Worm (Caenorhabditis elegans) whole organism, midembryonic: ENCODE measurements around the gene emb-8.

Source experiments
- T22C8.4 ChIP-seq: fragments of 200-800 bp; sonication (Bioruptor generic); IDR thresholded peaks from 2 replicates; pipeline ENCODE4 v1.3.6; 2022; ENCODE audit warnings: missing genetic modification characterization, missing compliant biosample characterization
- cog-1 ChIP-seq: sonication (generic microtip); optimal IDR thresholded peaks from 2 replicates; lab custom pipeline; 2016; ENCODE audit warnings: missing genetic modification characterization, missing compliant biosample characterization
- flt-1 ChIP-seq: fragments of 200-800 bp; sonication (Bioruptor generic); IDR thresholded peaks from 2 replicates; pipeline ENCODE4 v1.3.6; 2022; ENCODE audit warnings: missing genetic modification characterization, missing compliant biosample characterization
- klf-2 ChIP-seq: fragments of 200-800 bp; sonication (Bioruptor generic); conservative IDR thresholded peaks from 2 replicates; pipeline ENCODE4 v1.3.6; 2022; ENCODE audit warnings: missing genetic modification reagents, missing genetic modification characterization, missing compliant biosample characterization
- ref-1 ChIP-seq: fragments of 200-800 bp; sonication (Bioruptor generic); conservative IDR thresholded peaks from 2 replicates; pipeline ENCODE4 v1.3.6; 2022; ENCODE audit warnings: missing genetic modification reagents, missing genetic modification characterization, missing compliant biosample characterization
- ztf-29 ChIP-seq: fragments of 200-800 bp; sonication (Bioruptor generic); IDR thresholded peaks from 2 replicates; pipeline ENCODE4 v1.3.6; 2022; ENCODE audit warnings: missing genetic modification reagents, missing genetic modification characterization, missing compliant biosample characterization

- TF ChIP-seq ztf-29 (GFP tag; lab: Robert Waterston, UW) (no peak), ref-1 (no peak), flt-1 (GFP tag; lab: Robert Waterston, UW) (no peak), T22C8.4 (no peak), cog-1 (tag; lab: Kevin White, UChicago) (no peak), klf-2 (GFP tag; lab: Robert Waterston, UW) (no peak)
These were observed 52.7 kb downstream of the emb-8 start for ce11 chrIII:5146749-5147148.
